Worm (Caenorhabditis elegans): ENCODE measurements around the gene F28A12.3.

DNA sequence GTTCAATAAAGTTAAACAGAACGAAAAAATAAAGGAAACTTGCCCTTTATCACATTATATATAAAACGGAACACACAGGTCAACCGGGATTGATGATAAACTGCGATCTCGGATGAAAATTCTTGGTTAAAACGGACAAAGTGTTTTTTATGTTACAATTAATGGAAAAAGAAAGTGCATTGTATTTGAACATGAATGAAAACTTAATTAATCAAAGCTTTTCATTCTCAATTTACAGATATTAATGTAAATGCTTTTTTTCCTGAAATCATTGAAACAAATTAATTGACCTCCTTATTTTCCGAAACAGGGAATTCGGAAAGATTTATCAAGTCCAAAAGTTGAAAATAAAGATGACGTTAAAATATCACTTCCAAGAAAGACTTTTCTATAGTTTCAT lies 39.7 kb downstream of the F28A12.3 start, which contains the start of gene F41E6.8:
- TF ChIP-seq nhr-12 (tag; optimal IDR thresholded peaks at IDR 0.05), result no peak
- no peak for TF ChIP-seq nhr-237 (tag; optimal IDR thresholded peaks at IDR 0.05)
- no peak for TF ChIP-seq nhr-23 (tag; optimal IDR thresholded peaks at IDR 0.05)
